Worm (Caenorhabditis elegans): ENCODE measurements around the gene K09C6.9.

- TF ChIP-seq ama-1 (optimal IDR thresholded peaks at IDR 0.05) (no peak), nhr-12 (tag; optimal IDR thresholded peaks at IDR 0.05) (no peak), alr-1 (tag; optimal IDR thresholded peaks at IDR 0.05) (no peak), lin-13 (GFP tag; optimal IDR thresholded peaks at IDR 0.05) (no peak), unc-39 (tag; optimal IDR thresholded peaks at IDR 0.05) (no peak), skn-1 (tag; optimal IDR thresholded peaks at IDR 0.05) (no peak), nhr-21 (tag; optimal IDR thresholded peaks at IDR 0.05) (no peak), nhr-6 (tag; optimal IDR thresholded peaks at IDR 0.05) (no peak), zag-1 (tag; optimal IDR thresholded peaks at IDR 0.05) (no peak), fos-1 (tag; optimal IDR thresholded peaks at IDR 0.05) (no peak), nhr-77 (tag; optimal IDR thresholded peaks at IDR 0.05) (no peak), lsy-2 (tag; optimal IDR thresholded peaks at IDR 0.05) (no peak), R02D3.7 (tag; optimal IDR thresholded peaks at IDR 0.05) (no peak), nhr-237 (tag; optimal IDR thresholded peaks at IDR 0.05) (no peak)
Observed at ce11 chrV:849042-849441, 5.8 kb downstream of the K09C6.9 start.
